Fruit fly (Drosophila melanogaster) whole organism, prepupa: Measurements from ENCODE around the gene CG9515.

Experiments used
- Blimp-1 ChIP-seq: fragments of 200-800 bp; sonication (Bioruptor generic); optimal IDR thresholded peaks from 3 replicates; lab custom pipeline; 2017; ENCODE audit warnings: missing biosample characterization, missing genetic modification characterization, mild to moderate bottlenecking, moderate library complexity, missing genetic modification reagents
- CG10631 ChIP-seq: fragments of 200-800 bp; sonication (Bioruptor generic); optimal IDR thresholded peaks from 2 replicates; lab custom pipeline; 2016; ENCODE audit warnings: missing biosample characterization, missing genetic modification characterization
- CG11294 ChIP-seq: fragments of 200-800 bp; sonication (Bioruptor generic); IDR thresholded peaks from 2 replicates; pipeline ENCODE4 v1.3.6; 2022; ENCODE audit warnings: missing biosample characterization, missing genetic modification characterization
- CG11762 ChIP-seq: fragments of 200-800 bp; sonication (Bioruptor generic); optimal IDR thresholded peaks from 3 replicates; lab custom pipeline; 2016; ENCODE audit warnings: missing biosample characterization, missing genetic modification characterization; ENCODE audit not compliant: insufficient read depth
- CG16779 ChIP-seq: fragments of 200-800 bp; sonication (Bioruptor generic); optimal IDR thresholded peaks from 3 replicates; lab custom pipeline; 2017; ENCODE audit warnings: missing biosample characterization, mild to moderate bottlenecking, missing genetic modification characterization
- CG3919 ChIP-seq: fragments of 200-800 bp; sonication (Bioruptor generic); optimal IDR thresholded peaks from 3 replicates; lab custom pipeline; 2016; ENCODE audit warnings: missing biosample characterization, missing genetic modification characterization
- CG4318 ChIP-seq: fragments of 200-800 bp; sonication (Bioruptor generic); optimal IDR thresholded peaks from 3 replicates; lab custom pipeline; 2017; ENCODE audit warnings: missing biosample characterization, mild to moderate bottlenecking, missing genetic modification characterization
- CG6163 ChIP-seq: fragments of 200-800 bp; sonication (Bioruptor generic); IDR thresholded peaks from 3 replicates; pipeline ENCODE4 v1.3.6; 2022; ENCODE audit warnings: missing biosample characterization, missing genetic modification characterization
- CG6792 ChIP-seq: fragments of 200-800 bp; sonication (Bioruptor generic); optimal IDR thresholded peaks from 3 replicates; lab custom pipeline; 2016; ENCODE audit warnings: missing biosample characterization, missing genetic modification characterization
- CG6808 ChIP-seq: fragments of 200-800 bp; sonication (Bioruptor generic); optimal IDR thresholded peaks from 3 replicates; lab custom pipeline; 2017; ENCODE audit warnings: missing biosample characterization, missing genetic modification characterization, mild to moderate bottlenecking, moderate library complexity, missing genetic modification reagents
- CG6854 ChIP-seq: fragments of 200-800 bp; sonication (Bioruptor generic); optimal IDR thresholded peaks from 2 replicates; lab custom pipeline; 2017; ENCODE audit warnings: missing biosample characterization, mild to moderate bottlenecking, missing genetic modification characterization
- CG7368 ChIP-seq: fragments of 200-800 bp; sonication (Bioruptor generic); optimal IDR thresholded peaks from 3 replicates; lab custom pipeline; 2016; ENCODE audit warnings: missing biosample characterization, missing genetic modification characterization
- Eip75B ChIP-seq: fragments of 200-800 bp; sonication (Bioruptor generic); optimal IDR thresholded peaks from 3 replicates; lab custom pipeline; 2016; ENCODE audit warnings: missing biosample characterization, missing genetic modification characterization
- Eip78C ChIP-seq: fragments of 200-800 bp; sonication (Bioruptor generic); peaks from one replicate; lab custom pipeline; 2016; ENCODE audit warnings: missing biosample characterization, missing genetic modification characterization
- Eip93F ChIP-seq: fragments of 200-800 bp; sonication (Bioruptor generic); optimal IDR thresholded peaks from 2 replicates; lab custom pipeline; 2016; ENCODE audit warnings: missing biosample characterization, mild to moderate bottlenecking, missing genetic modification characterization
- Ets21C ChIP-seq: fragments of 200-800 bp; sonication (Bioruptor generic); optimal IDR thresholded peaks from 3 replicates; lab custom pipeline; 2016; ENCODE audit warnings: missing biosample characterization, missing genetic modification characterization
- Ets96B ChIP-seq: fragments of 200-800 bp; optimal IDR thresholded peaks from 2 replicates; lab custom pipeline; 2019; ENCODE audit warnings: missing biosample characterization, mild to moderate bottlenecking, missing genetic modification characterization, moderate library complexity
- Hr4 ChIP-seq: fragments of 200-800 bp; sonication (Bioruptor generic); optimal IDR thresholded peaks from 3 replicates; lab custom pipeline; 2016; ENCODE audit warnings: missing biosample characterization, missing genetic modification characterization
- Lpt ChIP-seq: fragments of 200-800 bp; sonication (Bioruptor generic); optimal IDR thresholded peaks from 3 replicates; lab custom pipeline; 2016; ENCODE audit warnings: missing biosample characterization, missing genetic modification characterization
- Met ChIP-seq: fragments of 200-800 bp; sonication (Bioruptor generic); optimal IDR thresholded peaks from 3 replicates; lab custom pipeline; 2016; ENCODE audit warnings: missing biosample characterization, missing genetic modification characterization
- OdsH ChIP-seq: fragments of 200-800 bp; sonication (Bioruptor generic); optimal IDR thresholded peaks from 3 replicates; lab custom pipeline; 2016; ENCODE audit warnings: missing biosample characterization, missing genetic modification characterization
- Smox ChIP-seq: fragments of 200-800 bp; sonication (Bioruptor generic); optimal IDR thresholded peaks from 3 replicates; lab custom pipeline; 2016; ENCODE audit warnings: missing biosample characterization, missing genetic modification characterization
- Sox14 ChIP-seq: fragments of 200-800 bp; sonication (Bioruptor generic); optimal IDR thresholded peaks from 3 replicates; lab custom pipeline; 2016; ENCODE audit warnings: missing biosample characterization, missing genetic modification characterization
- achi ChIP-seq: fragments of 200-800 bp; sonication (Bioruptor generic); optimal IDR thresholded peaks from 3 replicates; lab custom pipeline; 2016; ENCODE audit warnings: missing biosample characterization, missing genetic modification characterization
- cyc ChIP-seq: fragments of 200-800 bp; sonication (Bioruptor generic); optimal IDR thresholded peaks from 3 replicates; lab custom pipeline; 2016; ENCODE audit warnings: missing biosample characterization, missing genetic modification characterization
- dac ChIP-seq: fragments of 200-800 bp; sonication (Bioruptor generic); optimal IDR thresholded peaks from 2 replicates; lab custom pipeline; 2017; ENCODE audit warnings: missing biosample characterization, mild to moderate bottlenecking, missing genetic modification characterization
- dsx ChIP-seq: fragments of 200-800 bp; optimal IDR thresholded peaks from 3 replicates; lab custom pipeline; 2019; ENCODE audit warnings: missing biosample characterization, mild to moderate bottlenecking, missing genetic modification characterization, moderate library complexity; ENCODE audit not compliant: poor library complexity, severe bottlenecking
- eg ChIP-seq: fragments of 200-800 bp; sonication (Bioruptor generic); IDR thresholded peaks from 3 replicates; pipeline ENCODE4 v1.3.6; 2022; ENCODE audit warnings: missing biosample characterization, missing genetic modification characterization
- fkh ChIP-seq: fragments of 200-800 bp; sonication (Bioruptor generic); optimal IDR thresholded peaks from 3 replicates; lab custom pipeline; 2017; ENCODE audit warnings: missing biosample characterization, mild to moderate bottlenecking, missing genetic modification characterization, moderate library complexity
- lz ChIP-seq: fragments of 200-800 bp; sonication (Bioruptor generic); optimal IDR thresholded peaks from 3 replicates; lab custom pipeline; 2016; ENCODE audit warnings: missing biosample characterization, missing genetic modification characterization
- net ChIP-seq: fragments of 200-800 bp; sonication (Bioruptor generic); optimal IDR thresholded peaks from 3 replicates; lab custom pipeline; 2016; ENCODE audit warnings: missing biosample characterization, missing genetic modification characterization
- spab ChIP-seq: fragments of 200-800 bp; sonication (Bioruptor generic); optimal IDR thresholded peaks from 2 replicates; lab custom pipeline; 2017; ENCODE audit warnings: missing biosample characterization, mild to moderate bottlenecking, missing genetic modification characterization, missing genetic modification reagents
- ss ChIP-seq, 2 experiments: fragments of 200-800 bp; sonication (Bioruptor generic); optimal IDR thresholded peaks; 2 replicates in 1 of 2; 3 replicates in 1 of 2; lab custom pipeline; 2017 to 2018; ENCODE audit warnings: mild to moderate bottlenecking in 2 of 2, missing biosample characterization in 2 of 2, missing genetic modification characterization in 2 of 2, moderate library complexity in 1 of 2
- svp ChIP-seq: fragments of 200-800 bp; sonication (Bioruptor generic); peaks from one replicate; lab custom pipeline; 2016; ENCODE audit warnings: missing biosample characterization, missing genetic modification characterization

CG9515 gene

DNA sequence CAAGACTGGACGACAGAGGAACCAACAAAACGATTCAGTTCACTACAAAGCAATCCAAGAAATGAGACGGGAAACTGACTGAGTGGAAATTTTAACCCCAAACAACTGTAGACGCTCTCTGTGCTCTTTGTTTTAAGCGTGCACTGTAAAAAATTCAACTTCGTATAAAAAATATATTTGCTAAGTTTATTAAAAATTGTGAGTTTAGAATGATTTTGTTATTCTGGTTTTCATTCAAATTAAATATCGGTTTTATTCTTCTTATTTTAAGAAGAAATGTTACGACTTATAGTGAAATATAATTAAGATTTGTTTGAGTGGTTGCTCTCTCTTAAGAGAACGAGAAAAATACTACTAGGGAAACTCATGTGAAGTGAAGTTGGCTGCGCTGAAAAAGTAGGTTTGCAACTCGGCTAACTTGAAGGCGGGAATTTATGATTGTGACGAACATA lies 15.0 kb upstream of the CG9515 start (continued):
- TF ChIP-seq CG3919 (GFP tag; lab: Kevin White, UChicago) (peak; percentile 83), OdsH (peak; percentile 89), Eip75B (GFP tag; lab: Kevin White, UChicago) (peak; percentile 95), CG6854 (GFP tag; lab: Kevin White, UChicago) (no peak), CG6163 (peak; percentile 98), Ets96B (tag; lab: Kevin White, UChicago) (peak; percentile 95), CG10631 (GFP tag; lab: Kevin White, UChicago) (peak; percentile 95), CG16779 (peak; percentile 87), dsx (no peak), CG11762 (GFP tag; lab: Kevin White, UChicago) (peak; percentile 54), eg (GFP tag; lab: Robert Waterston, UW) (peak; percentile 98), Met (GFP tag; lab: Kevin White, UChicago) (peak; percentile 91), ss (GFP tag; optimal IDR thresholded peaks at IDR 0.05; lab: Kevin White, UChicago) (peak in 1 of 2 experiments; percentile 33), lz (GFP tag; lab: Kevin White, UChicago) (peak; percentile 91), net (GFP tag; lab: Kevin White, UChicago) (peak; percentile 95), Lpt (GFP tag; lab: Kevin White, UChicago) (peak; percentile 75), Ets21C (GFP tag; lab: Kevin White, UChicago) (peak; percentile 43), achi (GFP tag; lab: Kevin White, UChicago) (peak; percentile 89), CG7368 (GFP tag; lab: Kevin White, UChicago) (peak; percentile 81), Hr4 (GFP tag; lab: Kevin White, UChicago) (peak; percentile 97), dac (peak; percentile 87), cyc (peak; percentile 60), CG6792 (GFP tag; lab: Kevin White, UChicago) (peak; percentile 80), Sox14 (GFP tag; lab: Kevin White, UChicago) (peak; percentile 96), Eip78C (GFP tag; lab: Kevin White, UChicago) (peak; percentile 96), Eip93F (no peak)

DNA sequence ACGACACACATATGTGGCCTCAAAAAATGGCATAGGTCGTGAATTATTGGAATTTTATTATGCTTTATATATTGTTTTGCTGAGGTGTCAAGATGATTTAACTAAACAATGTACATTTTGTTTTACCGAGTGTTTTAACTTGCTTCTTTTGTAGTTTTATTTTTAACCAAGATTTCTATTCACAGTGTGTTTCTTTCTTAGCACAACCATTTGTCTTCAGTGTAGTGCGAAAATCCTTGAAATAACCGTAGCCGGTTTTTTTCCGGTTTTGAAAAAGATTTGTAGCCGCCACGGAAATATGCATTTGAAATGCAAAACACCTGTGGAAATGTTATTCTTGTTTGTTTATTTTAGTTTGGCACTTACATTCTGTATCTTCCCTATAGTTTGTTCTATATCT lies 14.1 kb upstream of the CG9515 start:
- no peak for TF ChIP-seq Eip93F

DNA sequence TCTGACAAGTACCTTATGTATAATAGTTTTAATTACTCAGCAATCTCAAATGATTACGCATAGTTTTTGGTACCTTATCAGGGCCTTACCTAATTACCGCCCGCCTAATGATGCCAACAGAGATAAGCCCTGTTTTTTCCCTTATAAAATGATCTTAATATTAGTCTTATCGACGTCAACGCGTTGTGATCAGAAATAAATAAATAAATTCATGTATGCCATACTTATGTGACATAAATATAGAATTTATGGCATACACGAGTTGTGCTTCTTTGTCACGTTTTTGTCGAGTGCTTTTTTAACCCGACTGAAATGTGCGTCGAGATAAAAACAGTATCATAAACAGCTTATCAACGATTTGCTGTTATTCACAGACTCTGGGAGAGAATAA lies 13.3 kb upstream of the CG9515 start:
- TF ChIP-seq Eip75B (GFP tag; lab: Kevin White, UChicago) (no peak), Sox14 (GFP tag; lab: Kevin White, UChicago) (no peak), spab (GFP tag; lab: Kevin White, UChicago) (no peak), CG11294 (no peak), svp (peak; percentile 53), CG6808 (GFP tag; lab: Kevin White, UChicago) (no peak), Smox (GFP tag; lab: Kevin White, UChicago) (no peak), Eip78C (GFP tag; lab: Kevin White, UChicago) (peak; percentile 25), CG4318 (no peak)

DNA sequence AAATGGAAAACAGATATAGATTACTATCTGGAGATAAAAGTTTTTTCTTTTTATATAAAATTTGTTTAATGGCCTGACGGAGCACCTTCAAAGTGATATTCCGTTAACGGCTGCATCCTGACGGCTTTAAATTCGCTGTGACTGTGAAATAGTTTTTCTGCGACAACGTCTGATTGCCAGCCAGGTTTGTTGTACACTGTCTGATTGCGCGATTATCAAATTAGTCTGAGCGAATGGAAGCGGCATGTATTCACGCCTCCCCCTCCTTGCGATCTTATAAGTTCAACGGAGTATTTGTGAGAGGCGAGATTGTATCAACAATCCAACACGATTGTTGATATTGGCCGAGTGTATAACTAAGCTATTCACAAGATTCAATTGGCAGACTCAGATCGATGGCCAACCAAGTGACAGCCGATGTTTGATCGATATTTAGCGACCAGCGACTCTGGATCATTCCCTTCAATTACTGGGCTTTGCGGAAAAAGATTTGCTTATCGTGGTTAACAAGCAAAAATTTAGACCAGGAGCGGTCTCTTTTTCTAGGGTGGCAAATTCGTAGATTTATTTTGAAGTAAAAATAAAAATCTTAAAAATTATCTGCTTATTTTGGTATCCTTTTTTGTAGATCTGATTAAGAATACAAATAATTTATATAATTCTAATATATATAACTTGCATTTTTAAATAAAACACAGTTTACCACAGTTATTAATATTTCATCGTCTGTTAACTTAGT lies 12.7 kb upstream of the CG9515 start:
- no peak for TF ChIP-seq Blimp-1
- peak; percentile 66 for TF ChIP-seq fkh
